Fruit fly (Drosophila melanogaster) whole organism, embryonic: ENCODE data around the gene CG43354.
A peak's percentile ranks its signal among the peaks of the same experiment; 100 is the strongest.

Source experiments
- ATbp ChIP-seq: fragments of 200-800 bp; sonication (Bioruptor generic); optimal IDR thresholded peaks from 2 replicates; lab custom pipeline; 2017; ENCODE audit warnings: missing biosample characterization, mild to moderate bottlenecking, missing genetic modification characterization, missing genetic modification reagents
- Atf6 ChIP-seq: fragments of 200-800 bp; sonication (Bioruptor generic); IDR thresholded peaks from 2 replicates; pipeline ENCODE4 v1.3.6; 2022; ENCODE audit warnings: missing biosample characterization, missing genetic modification characterization
- C15 ChIP-seq: fragments of 200-800 bp; sonication (Bioruptor generic); IDR thresholded peaks from 3 replicates; pipeline ENCODE4 v1.3.6; 2022; ENCODE audit warnings: missing biosample characterization, missing genetic modification characterization
- CG1024 ChIP-seq: fragments of 200-800 bp; sonication (Bioruptor generic); IDR thresholded peaks from 2 replicates; pipeline ENCODE4 v1.3.6; 2022; ENCODE audit warnings: missing biosample characterization, missing genetic modification characterization
- CG10462 ChIP-seq: fragments of 200-800 bp; sonication (Bioruptor generic); optimal IDR thresholded peaks from 2 replicates; lab custom pipeline; 2016; ENCODE audit warnings: missing biosample characterization, missing genetic modification characterization
- CG10543 ChIP-seq: fragments of 200-800 bp; sonication (Bioruptor generic); optimal IDR thresholded peaks from 3 replicates; lab custom pipeline; 2017; ENCODE audit warnings: missing biosample characterization, mild to moderate bottlenecking, missing genetic modification characterization, moderate library complexity
- CG10959 ChIP-seq: fragments of 200-800 bp; sonication (Bioruptor generic); IDR thresholded peaks from 2 replicates; pipeline ENCODE4 v1.3.6; 2022; ENCODE audit warnings: missing biosample characterization, missing genetic modification characterization
- CG11085 ChIP-seq: fragments of 200-800 bp; sonication (Bioruptor generic); IDR thresholded peaks from 2 replicates; pipeline ENCODE4 v1.3.6; 2022; ENCODE audit warnings: missing biosample characterization, missing genetic modification characterization
- CG12071 ChIP-seq: fragments of 200-800 bp; sonication (Bioruptor generic); optimal IDR thresholded peaks from 3 replicates; lab custom pipeline; 2018; ENCODE audit warnings: missing biosample characterization, mild to moderate bottlenecking, missing genetic modification characterization
- CG1233 ChIP-seq: fragments of 200-800 bp; sonication (Bioruptor generic); optimal IDR thresholded peaks from 4 replicates; lab custom pipeline; 2018; ENCODE audit warnings: missing biosample characterization, mild to moderate bottlenecking, missing genetic modification characterization
- CG12391 ChIP-seq: fragments of 200-800 bp; sonication (Bioruptor generic); optimal IDR thresholded peaks from 3 replicates; lab custom pipeline; 2018; ENCODE audit warnings: missing biosample characterization, mild to moderate bottlenecking, missing genetic modification characterization, moderate library complexity
- CG13424 ChIP-seq: fragments of 200-800 bp; sonication (Bioruptor generic); optimal IDR thresholded peaks from 2 replicates; lab custom pipeline; 2019; ENCODE audit warnings: missing biosample characterization, mild to moderate bottlenecking, missing genetic modification characterization, moderate library complexity
- CG15011 ChIP-seq: fragments of 200-800 bp; sonication (Bioruptor generic); optimal IDR thresholded peaks from 3 replicates; lab custom pipeline; 2018; ENCODE audit warnings: missing biosample characterization, mild to moderate bottlenecking, missing genetic modification characterization
- CG16815 ChIP-seq: fragments of 200-800 bp; sonication (Bioruptor generic); optimal IDR thresholded peaks from 3 replicates; lab custom pipeline; 2017; ENCODE audit warnings: missing biosample characterization, mild to moderate bottlenecking, missing genetic modification characterization
- CG17829 ChIP-seq: fragments of 200-800 bp; optimal IDR thresholded peaks from 2 replicates; lab custom pipeline; 2019; ENCODE audit warnings: missing biosample characterization, mild to moderate bottlenecking, missing genetic modification characterization, moderate library complexity
- CG2202 ChIP-seq: fragments of 200-800 bp; sonication (Bioruptor generic); optimal IDR thresholded peaks from 2 replicates; lab custom pipeline; 2018; ENCODE audit warnings: missing biosample characterization, mild to moderate bottlenecking, missing genetic modification characterization
- CHES-1-like ChIP-seq: fragments of 200-800 bp; sonication (Bioruptor generic); optimal IDR thresholded peaks from 2 replicates; lab custom pipeline; 2016; ENCODE audit warnings: missing biosample characterization, missing genetic modification characterization
- CTCF ChIP-seq: fragments of 200-800 bp; sonication (Bioruptor generic); optimal IDR thresholded peaks from 2 replicates; lab custom pipeline; 2017; ENCODE audit warnings: missing biosample characterization, mild to moderate bottlenecking, missing genetic modification characterization, moderate library complexity
- Dref ChIP-seq: fragments of 200-800 bp; sonication (Bioruptor generic); IDR thresholded peaks from 2 replicates; pipeline ENCODE4 v1.3.6; 2022; ENCODE audit warnings: missing biosample characterization, missing genetic modification characterization
- Ets65A ChIP-seq: fragments of 200-800 bp; sonication (Bioruptor generic); peaks from one replicate; lab custom pipeline; 2016; ENCODE audit warnings: missing biosample characterization, missing genetic modification characterization
- H2.0 ChIP-seq: fragments of 200-800 bp; sonication (Bioruptor generic); IDR thresholded peaks from 2 replicates; pipeline ENCODE4 v1.3.6; 2022; ENCODE audit warnings: missing biosample characterization, missing genetic modification characterization
- HmgD ChIP-seq: fragments of 200-800 bp; sonication (Bioruptor generic); optimal IDR thresholded peaks from 3 replicates; lab custom pipeline; 2016; ENCODE audit warnings: missing biosample characterization, missing genetic modification characterization
- Hmr ChIP-seq: fragments of 200-800 bp; sonication (Bioruptor generic); optimal IDR thresholded peaks from 3 replicates; lab custom pipeline; 2017; ENCODE audit warnings: mild to moderate bottlenecking, missing biosample characterization, missing genetic modification reagents, missing genetic modification characterization
- Oaz ChIP-seq: fragments of 200-800 bp; sonication (Bioruptor generic); IDR thresholded peaks from 2 replicates; pipeline ENCODE4 v1.3.6; 2022; ENCODE audit warnings: missing biosample characterization, missing genetic modification characterization
- Poxn ChIP-seq: fragments of 200-800 bp; sonication (Bioruptor generic); IDR thresholded peaks from 2 replicates; pipeline ENCODE4 v1.3.6; 2022; ENCODE audit warnings: missing biosample characterization, missing genetic modification characterization
- Trl ChIP-seq, 3 experiments: fragments of >200 bp in 2 of 3; fragments of 200-800 bp in 1 of 3; sonication (Bioruptor generic) in 1 of 3; optimal IDR thresholded peaks; 2 replicates in 1 of 3; 3 replicates in 2 of 3; lab custom pipeline; 2016 to 2017; ENCODE audit warnings: missing biosample characterization in 1 of 3, missing genetic modification characterization in 1 of 3
- Xbp1 ChIP-seq: fragments of 200-800 bp; sonication (Bioruptor generic); optimal IDR thresholded peaks from 3 replicates; lab custom pipeline; 2016; ENCODE audit warnings: missing biosample characterization, mild to moderate bottlenecking, missing genetic modification characterization
- ab ChIP-seq: fragments of 200-800 bp; sonication (Bioruptor generic); optimal IDR thresholded peaks from 2 replicates; lab custom pipeline; 2016; ENCODE audit warnings: missing biosample characterization, missing genetic modification characterization
- ac ChIP-seq: fragments of 200-800 bp; sonication (Bioruptor generic); optimal IDR thresholded peaks from 3 replicates; lab custom pipeline; 2017; ENCODE audit warnings: missing biosample characterization, mild to moderate bottlenecking, missing genetic modification characterization
- aop ChIP-seq: fragments of 200-800 bp; sonication (Bioruptor generic); IDR thresholded peaks from 2 replicates; pipeline ENCODE4 v1.3.6; 2022; ENCODE audit warnings: missing biosample characterization, missing genetic modification characterization
- bcd ChIP-seq: fragments of 200-800 bp; sonication (Bioruptor generic); optimal IDR thresholded peaks from 2 replicates; lab custom pipeline; 2017; ENCODE audit warnings: missing biosample characterization, mild to moderate bottlenecking, missing genetic modification characterization
- cas ChIP-seq: fragments of 200-800 bp; sonication (Bioruptor generic); IDR thresholded peaks from 2 replicates; pipeline ENCODE4 v1.3.6; 2022; ENCODE audit warnings: missing biosample characterization, missing genetic modification characterization
- crol ChIP-seq: fragments of 200-800 bp; sonication (Bioruptor generic); IDR thresholded peaks from 2 replicates; pipeline ENCODE4 v1.3.6; 2022; ENCODE audit warnings: missing biosample characterization, missing genetic modification characterization
- dimm ChIP-seq: fragments of 200-800 bp; sonication (Bioruptor generic); IDR thresholded peaks from 2 replicates; pipeline ENCODE4 v1.3.6; 2022; ENCODE audit warnings: missing biosample characterization, missing genetic modification characterization
- dm ChIP-seq: fragments of 200-800 bp; sonication (Bioruptor generic); optimal IDR thresholded peaks from 3 replicates; lab custom pipeline; 2016; ENCODE audit warnings: missing biosample characterization, missing genetic modification characterization
- en ChIP-seq: fragments of 200-800 bp; sonication (Bioruptor generic); optimal IDR thresholded peaks from 2 replicates; lab custom pipeline; 2016; ENCODE audit warnings: missing biosample characterization, missing genetic modification characterization
- esg ChIP-seq: fragments of 200-800 bp; sonication (Bioruptor generic); conservative IDR thresholded peaks from 2 replicates; pipeline ENCODE4 v1.3.6; 2022; ENCODE audit warnings: missing biosample characterization, missing genetic modification characterization
- fd3F ChIP-seq: fragments of 200-800 bp; sonication (Bioruptor generic); optimal IDR thresholded peaks from 2 replicates; lab custom pipeline; 2018; ENCODE audit warnings: missing biosample characterization, mild to moderate bottlenecking, missing genetic modification characterization, moderate library complexity
- gfzf ChIP-seq: fragments of 200-800 bp; sonication (Bioruptor generic); optimal IDR thresholded peaks from 2 replicates; lab custom pipeline; 2016; ENCODE audit warnings: missing biosample characterization, mild to moderate bottlenecking, missing genetic modification characterization, moderate library complexity
- inv ChIP-seq: fragments of 200-800 bp; sonication (Bioruptor generic); IDR thresholded peaks from 2 replicates; pipeline ENCODE4 v1.3.6; 2022; ENCODE audit warnings: missing biosample characterization, missing genetic modification characterization; ENCODE audit not compliant: partially characterized antibody
- kah ChIP-seq: fragments of 200-800 bp; sonication (Bioruptor generic); optimal IDR thresholded peaks from 2 replicates; lab custom pipeline; 2018; ENCODE audit warnings: missing biosample characterization, mild to moderate bottlenecking, missing genetic modification characterization
- knrl ChIP-seq: fragments of 200-800 bp; sonication (Bioruptor generic); IDR thresholded peaks from 3 replicates; pipeline ENCODE4 v1.3.6; 2022; ENCODE audit warnings: missing biosample characterization, missing genetic modification characterization; ENCODE audit not compliant: partially characterized antibody
- nom ChIP-seq: fragments of 200-800 bp; sonication (Bioruptor generic); optimal IDR thresholded peaks from 2 replicates; lab custom pipeline; 2017; ENCODE audit warnings: missing biosample characterization, missing genetic modification characterization, mild to moderate bottlenecking, moderate library complexity, missing genetic modification reagents
- otp ChIP-seq: fragments of 200-800 bp; sonication (Bioruptor generic); IDR thresholded peaks from 3 replicates; pipeline ENCODE4, ENCODE4 v1.3.6; 2022; ENCODE audit warnings: missing biosample characterization, missing genetic modification characterization
- pb ChIP-seq: fragments of 200-800 bp; sonication (Bioruptor generic); optimal IDR thresholded peaks from 3 replicates; lab custom pipeline; 2016; ENCODE audit warnings: missing biosample characterization, missing genetic modification characterization
- row ChIP-seq: fragments of 200-800 bp; sonication (Bioruptor generic); IDR thresholded peaks from 3 replicates; pipeline ENCODE4 v1.3.6; 2022; ENCODE audit warnings: missing biosample characterization, missing genetic modification characterization
- sens ChIP-seq: fragments of 200-800 bp; sonication (Bioruptor generic); peaks from one replicate; lab custom pipeline; 2016; ENCODE audit warnings: missing biosample characterization, missing genetic modification characterization
- sens-2 ChIP-seq: fragments of 200-800 bp; sonication (Bioruptor generic); IDR thresholded peaks from 2 replicates; pipeline ENCODE4 v1.3.6; 2022; ENCODE audit warnings: missing biosample characterization, missing genetic modification characterization
- so ChIP-seq: fragments of 200-800 bp; sonication (Bioruptor generic); IDR thresholded peaks from 3 replicates; pipeline ENCODE4 v1.3.6; 2022; ENCODE audit warnings: missing biosample characterization, missing genetic modification characterization
- tin ChIP-seq: fragments of 200-800 bp; sonication (Bioruptor generic); optimal IDR thresholded peaks from 3 replicates; lab custom pipeline; 2016; ENCODE audit warnings: missing biosample characterization, missing genetic modification characterization
- tio ChIP-seq: fragments of 200-800 bp; sonication (Bioruptor generic); optimal IDR thresholded peaks from 2 replicates; lab custom pipeline; 2017; ENCODE audit warnings: missing biosample characterization, missing genetic modification characterization, inconsistent platforms
- vfl ChIP-seq: fragments of 200-800 bp; sonication (Bioruptor generic); optimal IDR thresholded peaks from 2 replicates; lab custom pipeline; 2016; ENCODE audit warnings: missing biosample characterization, missing genetic modification characterization

Gene CG43354

dm6 chr2L:18325120-18325581, 15.9 kb upstream of the CG43354 start (continued):
- TF ChIP-seq cas (GFP tag; lab: Robert Waterston, UW) (no peak), CG13424 (peak; percentile 89), aop (no peak), CG1233 (GFP tag; lab: Kevin White, UChicago) (peak; percentile 84), Poxn (GFP tag; lab: Robert Waterston, UW) (no peak), knrl (GFP tag; lab: Robert Waterston, UW) (no peak), sens-2 (peak; percentile 85), CG2202 (tag; lab: Kevin White, UChicago) (peak; percentile 71), CG11085 (GFP tag; lab: Robert Waterston, UW) (0 out of 2 replicates have a peak, but pooled peaks have one; percentile 28), Hmr (GFP tag; lab: Kevin White, UChicago) (peak; percentile 73), CTCF (peak; percentile 34), CG10959 (GFP tag; lab: Robert Waterston, UW) (peak; percentile 76; the same call in 1 of the 2 replicates), Xbp1 (GFP tag; lab: Kevin White, UChicago) (peak; percentile 84), nom (GFP tag; lab: Kevin White, UChicago) (no peak), CG12071 (peak; percentile 82), crol (GFP tag; lab: Robert Waterston, UW) (peak; percentile 74), CG12391 (peak; percentile 88), C15 (GFP tag; lab: Robert Waterston, UW) (0 out of 3 replicates have a peak, but pooled peaks have one; percentile 51), H2.0 (GFP tag; lab: Robert Waterston, UW) (peak; percentile 81), en (peak; percentile 81), ATbp (GFP tag; lab: Kevin White, UChicago) (peak; percentile 88), CG16815 (GFP tag; lab: Kevin White, UChicago) (peak; percentile 64), Ets65A (GFP tag; lab: Kevin White, UChicago) (peak; percentile 98), ab (GFP tag; lab: Kevin White, UChicago) (peak; percentile 47), Atf6 (GFP tag; lab: Robert Waterston, UW) (peak; percentile 79), HmgD (GFP tag; lab: Kevin White, UChicago) (peak; percentile 41), kah (peak; percentile 68), CG1024 (GFP tag; lab: Robert Waterston, UW) (peak; percentile 74), tin (GFP tag; lab: Kevin White, UChicago) (peak; percentile 85), otp (GFP tag; lab: Robert Waterston, UW) (peak; percentile 86), CHES-1-like (GFP tag; lab: Kevin White, UChicago) (peak; percentile 63), gfzf (GFP tag; lab: Kevin White, UChicago) (no peak), esg (GFP tag; lab: Robert Waterston, UW) (peak; percentile 82), Trl (optimal IDR thresholded peaks at IDR 0.05; lab: Kevin White, UChicago) (no peak), Trl (GFP tag; optimal IDR thresholded peaks at IDR 0.05; lab: Kevin White, UChicago) (peak; percentile 87), inv (GFP tag; lab: Robert Waterston, UW) (no peak), ac (GFP tag; lab: Kevin White, UChicago) (peak; percentile 43), CG17829 (tag; lab: Kevin White, UChicago) (peak; percentile 87), row (GFP tag; lab: Robert Waterston, UW) (peak; percentile 91), vfl (GFP tag; lab: Kevin White, UChicago) (peak; percentile 62), Dref (GFP tag; lab: Robert Waterston, UW) (no peak), CG10543 (GFP tag; lab: Kevin White, UChicago) (peak; percentile 54), tio (GFP tag; lab: Kevin White, UChicago) (peak; percentile 74), so (GFP tag; lab: Robert Waterston, UW) (peak; percentile 83), pb (GFP tag; lab: Kevin White, UChicago) (peak; percentile 72), sens (GFP tag; lab: Kevin White, UChicago) (peak; percentile 98), dimm (GFP tag; lab: Robert Waterston, UW) (peak; percentile 59; the same call in 1 of the 2 replicates), dm (peak; percentile 72), CG15011 (GFP tag; lab: Kevin White, UChicago) (peak; percentile 38), Oaz (GFP tag; lab: Robert Waterston, UW) (peak; percentile 74), CG10462 (peak; percentile 50), bcd (peak; percentile 81), fd3F (GFP tag; lab: Kevin White, UChicago) (peak; percentile 70)
